Fruit fly (Drosophila melanogaster) whole organism, embryonic: ENCODE results near the gene CG7991.

ENCODE experiments used
- Abd-B ChIP-seq: fragments of 200-800 bp; sonication (Bioruptor generic); optimal IDR thresholded peaks from 2 replicates; lab custom pipeline; 2018; ENCODE audit warnings: missing biosample characterization, mild to moderate bottlenecking, missing genetic modification characterization, moderate library complexity
- Awh ChIP-seq: fragments of 200-800 bp; sonication (Bioruptor generic); IDR thresholded peaks from 2 replicates; pipeline ENCODE4, ENCODE4 v1.3.6; 2022; ENCODE audit warnings: missing biosample characterization, missing genetic modification characterization
- CG10321 ChIP-seq: fragments of 200-800 bp; sonication (Bioruptor generic); IDR thresholded peaks from 2 replicates; pipeline ENCODE4 v1.3.6; 2022; ENCODE audit warnings: missing biosample characterization, missing genetic modification characterization
- CG10959 ChIP-seq: fragments of 200-800 bp; sonication (Bioruptor generic); IDR thresholded peaks from 2 replicates; pipeline ENCODE4 v1.3.6; 2022; ENCODE audit warnings: missing biosample characterization, missing genetic modification characterization
- CG14014 ChIP-seq: fragments of 200-800 bp; sonication (Bioruptor generic); IDR thresholded peaks from 2 replicates; pipeline ENCODE4 v1.3.6; 2022; ENCODE audit warnings: missing biosample characterization, missing genetic modification characterization
- CG15011 ChIP-seq: fragments of 200-800 bp; sonication (Bioruptor generic); optimal IDR thresholded peaks from 3 replicates; lab custom pipeline; 2018; ENCODE audit warnings: missing biosample characterization, mild to moderate bottlenecking, missing genetic modification characterization
- CG15514 ChIP-seq: fragments of 200-800 bp; sonication (Bioruptor generic); optimal IDR thresholded peaks from 3 replicates; lab custom pipeline; 2017; ENCODE audit warnings: missing biosample characterization, missing genetic modification characterization, mild to moderate bottlenecking, moderate library complexity, missing genetic modification reagents
- CG16863 ChIP-seq: fragments of 200-800 bp; sonication (Bioruptor generic); optimal IDR thresholded peaks from 3 replicates; lab custom pipeline; 2016; ENCODE audit warnings: missing biosample characterization, missing genetic modification characterization
- CG17328 ChIP-seq: fragments of 200-800 bp; sonication (Bioruptor generic); IDR thresholded peaks from 2 replicates; pipeline ENCODE4 v1.3.6; 2022; ENCODE audit warnings: missing biosample characterization, missing genetic modification characterization
- CG18476 ChIP-seq: fragments of 200-800 bp; sonication (Bioruptor generic); optimal IDR thresholded peaks from 2 replicates; lab custom pipeline; 2016; ENCODE audit warnings: missing biosample characterization, mild to moderate bottlenecking, missing genetic modification characterization
- CG18764 ChIP-seq: fragments of 200-800 bp; sonication (Bioruptor generic); optimal IDR thresholded peaks from 3 replicates; lab custom pipeline; 2016; ENCODE audit warnings: missing biosample characterization, missing genetic modification characterization
- CG2116 ChIP-seq: fragments of 200-800 bp; sonication (Bioruptor generic); optimal IDR thresholded peaks from 3 replicates; lab custom pipeline; 2018; ENCODE audit warnings: missing biosample characterization, mild to moderate bottlenecking, missing genetic modification characterization
- CG2120 ChIP-seq: fragments of 200-800 bp; sonication (Bioruptor generic); optimal IDR thresholded peaks from 3 replicates; lab custom pipeline; 2016; ENCODE audit warnings: missing biosample characterization, missing genetic modification characterization
- CG2875 ChIP-seq: fragments of 200-800 bp; sonication (Bioruptor generic); optimal IDR thresholded peaks from 2 replicates; lab custom pipeline; 2017; ENCODE audit warnings: missing biosample characterization, mild to moderate bottlenecking, missing genetic modification characterization, missing genetic modification reagents
- CG31388 ChIP-seq: fragments of 200-800 bp; sonication (Bioruptor generic); optimal IDR thresholded peaks from 2 replicates; lab custom pipeline; 2016; ENCODE audit warnings: missing biosample characterization, missing genetic modification characterization
- CG3726 ChIP-seq: fragments of 200-800 bp; sonication (Bioruptor generic); IDR thresholded peaks from 3 replicates; pipeline ENCODE4, ENCODE4 v1.3.6; 2022; ENCODE audit warnings: missing biosample characterization, missing genetic modification characterization
- CG42726 ChIP-seq: fragments of 200-800 bp; sonication (Bioruptor generic); IDR thresholded peaks from 2 replicates; pipeline ENCODE4 v1.3.6; 2022; ENCODE audit warnings: missing biosample characterization, missing genetic modification characterization; ENCODE audit not compliant: partially characterized antibody
- CG4328 ChIP-seq: fragments of 200-800 bp; sonication (Bioruptor generic); optimal IDR thresholded peaks from 3 replicates; lab custom pipeline; 2017; ENCODE audit warnings: missing biosample characterization, missing genetic modification reagents, missing genetic modification characterization
- CG4730 ChIP-seq: fragments of 200-800 bp; sonication (Bioruptor generic); IDR thresholded peaks from 2 replicates; pipeline ENCODE4 v1.3.6; 2022; ENCODE audit warnings: missing biosample characterization, missing genetic modification characterization
- CG7839 ChIP-seq: fragments of 200-800 bp; sonication (Bioruptor generic); optimal IDR thresholded peaks from 3 replicates; lab custom pipeline; 2018; ENCODE audit warnings: missing biosample characterization, mild to moderate bottlenecking, missing genetic modification characterization, moderate library complexity
- CG8359 ChIP-seq: fragments of 200-800 bp; sonication (Bioruptor generic); optimal IDR thresholded peaks from 2 replicates; lab custom pipeline; 2017; ENCODE audit warnings: missing biosample characterization, mild to moderate bottlenecking, missing genetic modification characterization, borderline replicate concordance
- CG8388 ChIP-seq: fragments of 200-800 bp; sonication (Bioruptor generic); optimal IDR thresholded peaks from 2 replicates; lab custom pipeline; 2019; ENCODE audit warnings: missing biosample characterization, mild to moderate bottlenecking, missing genetic modification characterization, moderate library complexity
- CG8765 ChIP-seq: fragments of 200-800 bp; sonication (Bioruptor generic); IDR thresholded peaks from 2 replicates; pipeline ENCODE4 v1.3.6; 2022; ENCODE audit warnings: missing biosample characterization, missing genetic modification characterization
- CrebB ChIP-seq: fragments of 200-800 bp; sonication (Bioruptor generic); optimal IDR thresholded peaks from 3 replicates; lab custom pipeline; 2018; ENCODE audit warnings: missing biosample characterization, mild to moderate bottlenecking, missing genetic modification characterization
- D ChIP-seq, 2 experiments: fragments of 200-800 bp in 1 of 2; fragments of >200 bp in 1 of 2; sonication (Bioruptor generic) in 1 of 2; optimal IDR thresholded peaks; 2 replicates in 1 of 2; 3 replicates in 1 of 2; lab custom pipeline; 2017; ENCODE audit warnings: mild to moderate bottlenecking in 1 of 2, missing biosample characterization in 1 of 2, missing genetic modification characterization in 1 of 2, missing genetic modification reagents in 1 of 2
- Doc3 ChIP-seq: fragments of 200-800 bp; sonication (Bioruptor generic); IDR thresholded peaks from 3 replicates; pipeline ENCODE4 v1.3.6; 2022; ENCODE audit warnings: missing biosample characterization, missing genetic modification characterization; ENCODE audit not compliant: partially characterized antibody
- H15 ChIP-seq: fragments of 200-800 bp; sonication (Bioruptor generic); IDR thresholded peaks from 3 replicates; pipeline ENCODE4 v1.3.6; 2022; ENCODE audit warnings: missing biosample characterization, missing genetic modification characterization
- Hey ChIP-seq: fragments of 200-800 bp; sonication (Bioruptor generic); optimal IDR thresholded peaks from 3 replicates; lab custom pipeline; 2018; ENCODE audit warnings: missing biosample characterization, mild to moderate bottlenecking, missing genetic modification characterization
- Mes4 ChIP-seq: fragments of 200-800 bp; sonication (Bioruptor generic); optimal IDR thresholded peaks from 2 replicates; lab custom pipeline; 2016; ENCODE audit warnings: missing biosample characterization, missing genetic modification characterization
- TFAM ChIP-seq: fragments of 200-800 bp; sonication (Bioruptor generic); optimal IDR thresholded peaks from 2 replicates; lab custom pipeline; 2017; ENCODE audit warnings: missing biosample characterization, missing genetic modification characterization, inconsistent platforms
- Taf1 ChIP-seq: fragments of 200-800 bp; sonication (Bioruptor generic); IDR thresholded peaks from 2 replicates; pipeline ENCODE4 v1.3.6; 2022; ENCODE audit warnings: missing biosample characterization, missing genetic modification characterization
- ase ChIP-seq: fragments of 200-800 bp; sonication (Bioruptor generic); IDR thresholded peaks from 3 replicates; pipeline ENCODE4 v1.3.6; 2022; ENCODE audit warnings: missing biosample characterization, missing genetic modification characterization
- cg ChIP-seq: fragments of 200-800 bp; sonication (Bioruptor generic); optimal IDR thresholded peaks from 3 replicates; lab custom pipeline; 2019; ENCODE audit warnings: missing biosample characterization, mild to moderate bottlenecking, missing genetic modification characterization, moderate library complexity
- ci ChIP-seq: fragments of 200-800 bp; sonication (Bioruptor generic); IDR thresholded peaks from 3 replicates; pipeline ENCODE4 v1.3.6; 2022; ENCODE audit warnings: missing biosample characterization, missing genetic modification characterization
- corto ChIP-seq: fragments of 200-800 bp; sonication (Bioruptor generic); optimal IDR thresholded peaks from 2 replicates; lab custom pipeline; 2016; ENCODE audit warnings: missing biosample characterization, mild to moderate bottlenecking, missing genetic modification characterization, moderate library complexity
- ems ChIP-seq: fragments of 200-800 bp; sonication (Bioruptor generic); optimal IDR thresholded peaks from 3 replicates; lab custom pipeline; 2016; ENCODE audit warnings: missing biosample characterization, missing genetic modification characterization
- fu2 ChIP-seq: fragments of 200-800 bp; sonication (Bioruptor generic); optimal IDR thresholded peaks from 2 replicates; lab custom pipeline; 2016; ENCODE audit warnings: missing biosample characterization, missing genetic modification characterization
- inv ChIP-seq: fragments of 200-800 bp; sonication (Bioruptor generic); IDR thresholded peaks from 2 replicates; pipeline ENCODE4 v1.3.6; 2022; ENCODE audit warnings: missing biosample characterization, missing genetic modification characterization; ENCODE audit not compliant: partially characterized antibody
- jumu ChIP-seq: fragments of 200-800 bp; sonication (Bioruptor generic); optimal IDR thresholded peaks from 3 replicates; lab custom pipeline; 2016; ENCODE audit warnings: missing biosample characterization, missing genetic modification characterization
- kay ChIP-seq: fragments of 200-800 bp; sonication (Bioruptor generic); optimal IDR thresholded peaks from 2 replicates; lab custom pipeline; 2016; ENCODE audit warnings: missing biosample characterization, missing genetic modification characterization
- mld ChIP-seq: fragments of 200-800 bp; sonication (Bioruptor generic); IDR thresholded peaks from 3 replicates; pipeline ENCODE4 v1.3.6; 2022; ENCODE audit warnings: missing biosample characterization, missing genetic modification characterization; ENCODE audit not compliant: partially characterized antibody
- pfk ChIP-seq: fragments of 200-800 bp; sonication (Bioruptor generic); optimal IDR thresholded peaks from 2 replicates; lab custom pipeline; 2018; ENCODE audit warnings: missing biosample characterization, mild to moderate bottlenecking, missing genetic modification characterization, moderate library complexity
- salm ChIP-seq: fragments of 200-800 bp; sonication (Bioruptor generic); optimal IDR thresholded peaks from 2 replicates; lab custom pipeline; 2018; ENCODE audit warnings: missing biosample characterization, mild to moderate bottlenecking, missing genetic modification characterization
- schlank ChIP-seq: fragments of 200-800 bp; sonication (Bioruptor generic); optimal IDR thresholded peaks from 2 replicates; lab custom pipeline; 2018; ENCODE audit warnings: missing biosample characterization, mild to moderate bottlenecking, missing genetic modification characterization
- sim ChIP-seq: fragments of 200-800 bp; sonication (Bioruptor generic); IDR thresholded peaks from 2 replicates; pipeline ENCODE4 v1.3.6; 2022; ENCODE audit warnings: missing biosample characterization, missing genetic modification characterization
- sna ChIP-seq: fragments of 200-800 bp; sonication (Bioruptor generic); IDR thresholded peaks from 2 replicates; pipeline ENCODE4 v1.3.6; 2022; ENCODE audit warnings: missing biosample characterization, missing genetic modification characterization; ENCODE audit not compliant: partially characterized antibody
- stc ChIP-seq: fragments of 200-800 bp; sonication (Bioruptor generic); IDR thresholded peaks from 2 replicates; pipeline ENCODE4 v1.3.6; 2022; ENCODE audit warnings: missing biosample characterization, missing genetic modification characterization
- wek ChIP-seq: fragments of 200-800 bp; sonication (Bioruptor generic); optimal IDR thresholded peaks from 3 replicates; lab custom pipeline; 2018; ENCODE audit warnings: missing biosample characterization, mild to moderate bottlenecking, missing genetic modification characterization, moderate library complexity

The CG7991 gene

DNA sequence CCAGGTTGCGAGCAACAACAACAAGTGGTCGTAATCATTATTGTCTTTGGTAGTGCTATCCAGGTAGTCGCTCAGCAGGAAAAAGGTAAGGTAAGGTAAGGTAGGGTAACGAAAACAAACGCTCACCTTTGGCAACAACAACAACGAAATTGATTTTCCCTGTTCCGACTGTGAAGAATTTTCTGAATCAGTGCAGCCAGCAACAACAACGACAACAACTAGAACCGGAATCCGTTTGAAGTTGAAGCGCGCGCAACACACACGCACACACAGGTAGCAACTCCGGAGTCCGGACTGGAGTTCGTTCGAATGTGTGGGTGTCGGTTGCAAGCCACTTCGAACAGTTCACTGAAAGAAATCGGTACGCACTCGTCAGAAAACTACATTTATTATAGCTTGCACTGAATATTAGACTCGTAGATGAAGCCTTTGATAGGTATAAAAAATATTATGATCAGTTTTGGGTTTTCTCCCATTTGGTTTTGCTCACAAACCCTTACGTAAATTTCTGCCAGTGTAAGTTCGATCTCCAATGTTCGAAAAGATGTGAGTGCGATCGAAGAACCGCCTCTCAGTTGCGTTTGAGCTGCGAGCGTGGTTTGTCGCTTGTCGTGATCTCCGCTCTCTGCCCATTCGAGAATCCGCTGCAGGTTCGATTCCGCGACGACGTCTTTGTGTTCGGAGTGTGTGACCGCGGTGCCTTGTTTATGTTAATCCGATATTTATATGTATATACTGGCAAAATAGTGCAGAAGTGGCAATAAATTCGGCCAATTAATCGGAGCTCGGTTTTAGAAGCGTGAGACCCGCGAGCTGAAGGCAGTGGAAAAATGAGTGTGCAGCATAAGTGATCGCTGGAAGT, 72.1 kb downstream of the CG7991 start, which contains the start of gene CG13921 (continued):
- TF ChIP-seq stc (GFP tag; lab: Robert Waterston, UW) (peak; percentile 99), wek (GFP tag; lab: Kevin White, UChicago) (peak; percentile 95), CG18764 (GFP tag; lab: Kevin White, UChicago) (peak; percentile 99), CG31388 (GFP tag; lab: Kevin White, UChicago) (peak; percentile 98), CG15514 (GFP tag; lab: Kevin White, UChicago) (peak; percentile 92), pfk (GFP tag; lab: Kevin White, UChicago) (peak; percentile 59), ems (GFP tag; lab: Kevin White, UChicago) (peak; percentile 99), CG8388 (GFP tag; lab: Kevin White, UChicago) (peak; percentile 99), CG2875 (peak; percentile 99), Abd-B (GFP tag; lab: Kevin White, UChicago) (peak; percentile 98), Mes4 (GFP tag; lab: Kevin White, UChicago) (peak; percentile 98), sim (GFP tag; lab: Robert Waterston, UW) (peak; percentile 99), mld (GFP tag; lab: Robert Waterston, UW) (no peak), ase (GFP tag; lab: Robert Waterston, UW) (peak; percentile 98), CG14014 (GFP tag; lab: Robert Waterston, UW) (peak; percentile 99), H15 (peak; percentile 99), CrebB (tag; lab: Kevin White, UChicago) (peak; percentile 97), CG42726 (GFP tag; lab: Robert Waterston, UW) (no peak), CG7839 (peak; percentile 99), CG10959 (GFP tag; lab: Robert Waterston, UW) (peak; percentile 100), CG2116 (peak; percentile 86), Hey (tag; lab: Kevin White, UChicago) (peak; percentile 87), Awh (GFP tag; lab: Robert Waterston, UW) (peak; percentile 99), Doc3 (GFP tag; lab: Robert Waterston, UW) (no peak), CG2120 (peak; percentile 98), cg (GFP tag; lab: Kevin White, UChicago) (peak; percentile 86), CG17328 (peak; percentile 99), CG4328 (GFP tag; lab: Kevin White, UChicago) (peak; percentile 95), schlank (tag; lab: Kevin White, UChicago) (peak; percentile 95), jumu (GFP tag; lab: Kevin White, UChicago) (peak; percentile 99), salm (tag; lab: Kevin White, UChicago) (peak; percentile 97), CG8765 (GFP tag; lab: Robert Waterston, UW) (peak; percentile 99), inv (GFP tag; lab: Robert Waterston, UW) (no peak), CG10321 (GFP tag; lab: Robert Waterston, UW) (peak; percentile 83), CG15011 (GFP tag; lab: Kevin White, UChicago) (peak; percentile 98), CG16863 (peak; percentile 98), CG4730 (peak; percentile 99), corto (GFP tag; lab: Kevin White, UChicago) (peak; percentile 98), CG8359 (GFP tag; lab: Kevin White, UChicago) (peak; percentile 96), fu2 (peak; percentile 97), Taf1 (GFP tag; lab: Robert Waterston, UW) (peak; percentile 98), D (optimal IDR thresholded peaks at IDR 0.05; lab: Kevin White, UChicago) (peak; percentile 18), D (GFP tag; optimal IDR thresholded peaks at IDR 0.05; lab: Kevin White, UChicago) (peak; percentile 100), ci (GFP tag; lab: Robert Waterston, UW) (peak; percentile 100), TFAM (GFP tag; lab: Kevin White, UChicago) (peak; percentile 97), CG3726 (GFP tag; lab: Robert Waterston, UW) (peak; percentile 99), sna (no peak), kay (GFP tag; lab: Kevin White, UChicago) (no peak), CG18476 (GFP tag; lab: Kevin White, UChicago) (peak; percentile 98)
